Fruit fly (Drosophila melanogaster) whole organism, embryonic: ENCODE measurements around the gene CG4914.
A peak's percentile ranks its signal among the peaks of the same experiment; 100 is the strongest.

ENCODE experiments used
- Antp ChIP-seq: fragments of 200-800 bp; sonication (Bioruptor generic); optimal IDR thresholded peaks from 3 replicates; lab custom pipeline; 2016; ENCODE audit warnings: missing biosample characterization, missing genetic modification characterization
- CG10431 ChIP-seq: fragments of 200-800 bp; sonication (Bioruptor generic); optimal IDR thresholded peaks from 3 replicates; lab custom pipeline; 2018; ENCODE audit warnings: missing biosample characterization, mild to moderate bottlenecking, missing genetic modification characterization
- CG11093 ChIP-seq: fragments of 200-800 bp; sonication (Bioruptor generic); IDR thresholded peaks from 3 replicates; pipeline ENCODE4 v1.3.6; 2022; ENCODE audit warnings: missing biosample characterization, missing genetic modification characterization
- CG12299 ChIP-seq: fragments of 200-800 bp; sonication (Bioruptor generic); optimal IDR thresholded peaks from 2 replicates; lab custom pipeline; 2018; ENCODE audit warnings: missing biosample characterization, mild to moderate bottlenecking, missing genetic modification characterization
- CG13296 ChIP-seq: fragments of 200-800 bp; sonication (Bioruptor generic); optimal IDR thresholded peaks from 3 replicates; lab custom pipeline; 2018; ENCODE audit warnings: missing biosample characterization, mild to moderate bottlenecking, missing genetic modification characterization
- CG14860 ChIP-seq: fragments of 200-800 bp; sonication (Bioruptor generic); IDR thresholded peaks from 3 replicates; pipeline ENCODE4 v1.3.6; 2022; ENCODE audit warnings: missing biosample characterization, missing genetic modification characterization; ENCODE audit not compliant: partially characterized antibody
- CG15601 ChIP-seq: fragments of 200-800 bp; sonication (Bioruptor generic); optimal IDR thresholded peaks from 3 replicates; lab custom pipeline; 2019; ENCODE audit warnings: missing biosample characterization, mild to moderate bottlenecking, missing genetic modification characterization, moderate library complexity
- CG16813 ChIP-seq: fragments of 200-800 bp; sonication (Bioruptor generic); IDR thresholded peaks from 3 replicates; pipeline ENCODE4 v1.3.6; 2022; ENCODE audit warnings: missing biosample characterization, missing genetic modification characterization; ENCODE audit not compliant: partially characterized antibody
- CG16815 ChIP-seq: fragments of 200-800 bp; sonication (Bioruptor generic); optimal IDR thresholded peaks from 3 replicates; lab custom pipeline; 2017; ENCODE audit warnings: missing biosample characterization, mild to moderate bottlenecking, missing genetic modification characterization
- CG18262 ChIP-seq: fragments of 200-800 bp; optimal IDR thresholded peaks from 3 replicates; lab custom pipeline; 2019; ENCODE audit warnings: missing biosample characterization, mild to moderate bottlenecking, missing genetic modification characterization, moderate library complexity
- CG2129 ChIP-seq: fragments of 200-800 bp; sonication (Bioruptor generic); IDR thresholded peaks from 2 replicates; pipeline ENCODE4 v1.3.6; 2022; ENCODE audit warnings: missing biosample characterization, missing genetic modification characterization; ENCODE audit not compliant: partially characterized antibody
- CG2875 ChIP-seq: fragments of 200-800 bp; sonication (Bioruptor generic); optimal IDR thresholded peaks from 2 replicates; lab custom pipeline; 2017; ENCODE audit warnings: missing biosample characterization, mild to moderate bottlenecking, missing genetic modification characterization, missing genetic modification reagents
- CG32532 ChIP-seq: fragments of 200-800 bp; sonication (Bioruptor generic); IDR thresholded peaks from 2 replicates; pipeline ENCODE4 v1.3.6; 2022; ENCODE audit warnings: missing biosample characterization, missing genetic modification characterization
- CG3847 ChIP-seq: fragments of 200-800 bp; sonication (Bioruptor generic); IDR thresholded peaks from 2 replicates; pipeline ENCODE4 v1.3.6; 2022; ENCODE audit warnings: missing biosample characterization, missing genetic modification characterization
- CG4282 ChIP-seq: fragments of 200-800 bp; sonication (Bioruptor generic); optimal IDR thresholded peaks from 2 replicates; lab custom pipeline; 2016; ENCODE audit warnings: missing biosample characterization, missing genetic modification characterization
- CG5953 ChIP-seq: fragments of 200-800 bp; sonication (Bioruptor generic); IDR thresholded peaks from 2 replicates; pipeline ENCODE4 v1.3.6; 2022; ENCODE audit warnings: missing biosample characterization, missing genetic modification characterization
- CG6791 ChIP-seq: fragments of 200-800 bp; sonication (Bioruptor generic); IDR thresholded peaks from 3 replicates; pipeline ENCODE4 v1.3.6; 2022; ENCODE audit warnings: missing biosample characterization, missing genetic modification characterization; ENCODE audit not compliant: partially characterized antibody
- CG8388 ChIP-seq: fragments of 200-800 bp; sonication (Bioruptor generic); optimal IDR thresholded peaks from 2 replicates; lab custom pipeline; 2019; ENCODE audit warnings: missing biosample characterization, mild to moderate bottlenecking, missing genetic modification characterization, moderate library complexity
- CG8478 ChIP-seq: fragments of >200 bp; optimal IDR thresholded peaks from 2 replicates; lab custom pipeline; 2018
- CG8765 ChIP-seq: fragments of 200-800 bp; sonication (Bioruptor generic); IDR thresholded peaks from 2 replicates; pipeline ENCODE4 v1.3.6; 2022; ENCODE audit warnings: missing biosample characterization, missing genetic modification characterization
- CG9876 ChIP-seq: fragments of 200-800 bp; sonication (Bioruptor generic); optimal IDR thresholded peaks from 2 replicates; lab custom pipeline; 2016; ENCODE audit warnings: missing biosample characterization, missing genetic modification characterization
- CG9932 ChIP-seq: fragments of 200-800 bp; sonication (Bioruptor generic); IDR thresholded peaks from 2 replicates; pipeline ENCODE4 v1.3.6; 2022; ENCODE audit warnings: missing biosample characterization, missing genetic modification characterization
- Dref ChIP-seq: fragments of 200-800 bp; sonication (Bioruptor generic); IDR thresholded peaks from 2 replicates; pipeline ENCODE4 v1.3.6; 2022; ENCODE audit warnings: missing biosample characterization, missing genetic modification characterization
- Ets97D ChIP-seq: fragments of 200-800 bp; sonication (Bioruptor generic); optimal IDR thresholded peaks from 3 replicates; lab custom pipeline; 2016; ENCODE audit warnings: missing biosample characterization, missing genetic modification characterization
- Gug ChIP-seq: fragments of 200-800 bp; sonication (Bioruptor generic); IDR thresholded peaks from 4 replicates; pipeline ENCODE4 v1.3.6; 2022; ENCODE audit warnings: missing biosample characterization, missing genetic modification characterization
- Kr ChIP-seq: fragments of 200-800 bp; sonication (Bioruptor generic); optimal IDR thresholded peaks from 2 replicates; lab custom pipeline; 2017; ENCODE audit warnings: missing biosample characterization, mild to moderate bottlenecking, missing genetic modification characterization
- Optix ChIP-seq: fragments of 200-800 bp; sonication (Bioruptor generic); IDR thresholded peaks from 3 replicates; pipeline ENCODE4 v1.3.6; 2022; ENCODE audit warnings: missing biosample characterization, missing genetic modification characterization
- Sox100B ChIP-seq: fragments of 200-800 bp; sonication (Bioruptor generic); optimal IDR thresholded peaks from 3 replicates; lab custom pipeline; 2018; ENCODE audit warnings: missing biosample characterization, mild to moderate bottlenecking, missing genetic modification characterization
- ap ChIP-seq: fragments of 200-800 bp; sonication (Bioruptor generic); IDR thresholded peaks from 2 replicates; pipeline ENCODE4 v1.3.6; 2022; ENCODE audit warnings: missing biosample characterization, missing genetic modification characterization
- dan ChIP-seq: fragments of 200-800 bp; sonication (Bioruptor generic); IDR thresholded peaks from 2 replicates; pipeline ENCODE4 v1.3.6; 2022; ENCODE audit warnings: missing biosample characterization, missing genetic modification characterization
- dysf ChIP-seq: fragments of 200-800 bp; sonication (Bioruptor generic); IDR thresholded peaks from 3 replicates; pipeline ENCODE4 v1.3.6; 2022; ENCODE audit warnings: missing biosample characterization, missing genetic modification characterization
- exex ChIP-seq: fragments of 200-800 bp; sonication (Bioruptor generic); optimal IDR thresholded peaks from 4 replicates; lab custom pipeline; 2018; ENCODE audit warnings: missing biosample characterization, mild to moderate bottlenecking, missing genetic modification characterization, moderate library complexity
- gem ChIP-seq: fragments of 200-800 bp; sonication (Bioruptor generic); optimal IDR thresholded peaks from 2 replicates; lab custom pipeline; 2019; ENCODE audit warnings: missing biosample characterization, mild to moderate bottlenecking, missing genetic modification characterization, moderate library complexity
- gro ChIP-seq: fragments of 200-800 bp; sonication (Bioruptor generic); optimal IDR thresholded peaks from 2 replicates; lab custom pipeline; 2016; ENCODE audit warnings: missing biosample characterization, missing genetic modification characterization
- gsb-n ChIP-seq: fragments of 200-800 bp; sonication (Bioruptor generic); optimal IDR thresholded peaks from 3 replicates; lab custom pipeline; 2018; ENCODE audit warnings: missing biosample characterization, mild to moderate bottlenecking, missing genetic modification characterization
- jing ChIP-seq: fragments of 200-800 bp; sonication (Bioruptor generic); optimal IDR thresholded peaks from 2 replicates; lab custom pipeline; 2018; ENCODE audit warnings: missing biosample characterization, mild to moderate bottlenecking, missing genetic modification characterization
- kay ChIP-seq: fragments of 200-800 bp; sonication (Bioruptor generic); optimal IDR thresholded peaks from 2 replicates; lab custom pipeline; 2016; ENCODE audit warnings: missing biosample characterization, missing genetic modification characterization
- kni ChIP-seq: fragments of 200-800 bp; sonication (Bioruptor generic); optimal IDR thresholded peaks from 3 replicates; lab custom pipeline; 2017; ENCODE audit warnings: mild to moderate bottlenecking, missing biosample characterization, missing genetic modification reagents, missing genetic modification characterization
- lmd ChIP-seq: fragments of 200-800 bp; sonication (Bioruptor generic); IDR thresholded peaks from 2 replicates; pipeline ENCODE4 v1.3.6; 2022; ENCODE audit warnings: missing biosample characterization, missing genetic modification characterization
- org-1 ChIP-seq: fragments of 200-800 bp; sonication (Bioruptor generic); optimal IDR thresholded peaks from 2 replicates; lab custom pipeline; 2017; ENCODE audit warnings: missing biosample characterization, missing genetic modification characterization
- pfk ChIP-seq: fragments of 200-800 bp; sonication (Bioruptor generic); optimal IDR thresholded peaks from 2 replicates; lab custom pipeline; 2018; ENCODE audit warnings: missing biosample characterization, mild to moderate bottlenecking, missing genetic modification characterization, moderate library complexity
- phol ChIP-seq: fragments of 200-800 bp; sonication (Bioruptor generic); optimal IDR thresholded peaks from 3 replicates; lab custom pipeline; 2018; ENCODE audit warnings: missing biosample characterization, mild to moderate bottlenecking, missing genetic modification characterization, moderate library complexity
- ranshi ChIP-seq: fragments of 200-800 bp; sonication (Bioruptor generic); IDR thresholded peaks from 2 replicates; pipeline ENCODE4 v1.3.6; 2022; ENCODE audit warnings: missing biosample characterization, missing genetic modification characterization
- rib ChIP-seq: fragments of 200-800 bp; sonication (Bioruptor generic); IDR thresholded peaks from 2 replicates; pipeline ENCODE4 v1.3.6; 2022; ENCODE audit warnings: missing biosample characterization, missing genetic modification characterization
- ro ChIP-seq: fragments of 200-800 bp; sonication (Bioruptor generic); IDR thresholded peaks from 2 replicates; pipeline ENCODE4 v1.3.6; 2022; ENCODE audit warnings: missing biosample characterization, missing genetic modification characterization
- ssp ChIP-seq: fragments of 200-800 bp; sonication (Bioruptor generic); IDR thresholded peaks from 2 replicates; pipeline ENCODE4 v1.3.6; 2022; ENCODE audit warnings: missing biosample characterization, missing genetic modification characterization
- tx ChIP-seq: fragments of 200-800 bp; sonication (Bioruptor generic); optimal IDR thresholded peaks from 2 replicates; lab custom pipeline; 2016; ENCODE audit warnings: missing biosample characterization, missing genetic modification characterization
- unc-4 ChIP-seq: fragments of 200-800 bp; sonication (Bioruptor generic); IDR thresholded peaks from 2 replicates; pipeline ENCODE4 v1.3.6; 2022; ENCODE audit warnings: missing biosample characterization, missing genetic modification characterization; ENCODE audit not compliant: partially characterized antibody
- zen ChIP-seq: fragments of 200-800 bp; sonication (Bioruptor generic); optimal IDR thresholded peaks from 3 replicates; lab custom pipeline; 2018; ENCODE audit warnings: missing biosample characterization, mild to moderate bottlenecking, missing genetic modification characterization, moderate library complexity

Gene CG4914

dm6 chr3L:14631964-14632758 lies 45.8 kb downstream of the CG4914 start, which contains the start of the genes RecQ5 and dlp (continued):
- TF ChIP-seq CG5953 (GFP tag; lab: Robert Waterston, UW), result peak; percentile 81
- peak; percentile 61 for TF ChIP-seq gro
- TF ChIP-seq zen, result peak; percentile 40
- TF ChIP-seq CG13296, result peak; percentile 65
- no peak for TF ChIP-seq CG9876 (GFP tag; lab: Kevin White, UChicago)
- TF ChIP-seq tx (GFP tag; lab: Kevin White, UChicago), result peak; percentile 47
- TF ChIP-seq Optix, result peak; percentile 64; the same call in 2 of the 3 replicates
- TF ChIP-seq ssp (GFP tag; lab: Robert Waterston, UW), result peak; percentile 63
- peak; percentile 31 for TF ChIP-seq Ets97D (GFP tag; lab: Kevin White, UChicago)
- TF ChIP-seq ranshi (GFP tag; lab: Robert Waterston, UW), result peak; percentile 79
- TF ChIP-seq phol, result peak; percentile 83
- peak; percentile 71 for TF ChIP-seq gsb-n (tag; lab: Kevin White, UChicago)
- peak; percentile 75; the same call in 1 of the 3 replicates for TF ChIP-seq CG14860
- peak; percentile 74 for TF ChIP-seq CG8388 (GFP tag; lab: Kevin White, UChicago)
- TF ChIP-seq Sox100B (GFP tag; lab: Kevin White, UChicago), result peak; percentile 82
- TF ChIP-seq exex (tag; lab: Kevin White, UChicago), result peak; percentile 36
- TF ChIP-seq CG12299, result no peak
- peak; percentile 76 for TF ChIP-seq CG2129 (GFP tag; lab: Robert Waterston, UW)
- peak; percentile 11 for TF ChIP-seq pfk (GFP tag; lab: Kevin White, UChicago)
- peak; percentile 81 for TF ChIP-seq unc-4 (GFP tag; lab: Robert Waterston, UW)
- TF ChIP-seq jing (GFP tag; lab: Kevin White, UChicago), result peak; percentile 26
- TF ChIP-seq CG32532 (GFP tag; lab: Robert Waterston, UW), result peak; percentile 70
- peak; percentile 51 for TF ChIP-seq org-1 (GFP tag; lab: Kevin White, UChicago)
- peak; percentile 20; the same call in 2 of the 4 replicates for TF ChIP-seq Gug (GFP tag; lab: Robert Waterston, UW)
- peak; percentile 7 for TF ChIP-seq CG2875 (GFP tag; lab: Kevin White, UChicago)
- peak; percentile 21; the same call in 1 of the 2 replicates for TF ChIP-seq CG8765 (GFP tag; lab: Robert Waterston, UW)
- no peak for TF ChIP-seq CG8478 (lab: Kevin White, UChicago)
- peak; percentile 49 for TF ChIP-seq lmd (GFP tag; lab: Robert Waterston, UW)
- peak; percentile 81 for TF ChIP-seq dysf (GFP tag; lab: Robert Waterston, UW)
- TF ChIP-seq dan (GFP tag; lab: Robert Waterston, UW), result no peak
- TF ChIP-seq Antp (GFP tag; lab: Kevin White, UChicago), result peak; percentile 72
- TF ChIP-seq kay, result peak; percentile 72
- peak; percentile 77 for TF ChIP-seq CG15601 (tag; lab: Kevin White, UChicago)
- peak; percentile 97 for TF ChIP-seq CG6791 (GFP tag; lab: Robert Waterston, UW)
- TF ChIP-seq CG18262 (tag; lab: Kevin White, UChicago), result peak; percentile 76
- no peak for TF ChIP-seq ro (GFP tag; lab: Robert Waterston, UW)
- peak; percentile 89 for TF ChIP-seq CG16813 (GFP tag; lab: Robert Waterston, UW)
- peak; percentile 72 for TF ChIP-seq CG10431
- TF ChIP-seq Dref (GFP tag; lab: Robert Waterston, UW), result peak; percentile 97
- TF ChIP-seq kni (GFP tag; lab: Kevin White, UChicago), result peak; percentile 35
- TF ChIP-seq Kr (GFP tag; lab: Kevin White, UChicago), result no peak
- TF ChIP-seq rib (GFP tag; lab: Robert Waterston, UW), result peak; percentile 59
- peak; percentile 81 for TF ChIP-seq CG3847 (GFP tag; lab: Robert Waterston, UW)
- peak; percentile 94 for TF ChIP-seq CG9932
- peak; percentile 73 for TF ChIP-seq CG16815 (GFP tag; lab: Kevin White, UChicago)
- peak; percentile 42; the same call in 1 of the 3 replicates for TF ChIP-seq CG11093 (GFP tag; lab: Robert Waterston, UW)
- TF ChIP-seq gem (tag; lab: Kevin White, UChicago), result peak; percentile 91
- TF ChIP-seq CG4282 (GFP tag; lab: Kevin White, UChicago), result peak; percentile 91
- TF ChIP-seq ap (GFP tag; lab: Robert Waterston, UW), result peak; percentile 64
